Worm (Caenorhabditis elegans) whole organism, late embryonic: Measurements from ENCODE around the gene let-716.

Experiments used
- F13H6.1 ChIP-seq: sonication (generic microtip); optimal IDR thresholded peaks from 2 replicates; lab custom pipeline; 2016; ENCODE audit warnings: missing genetic modification characterization, missing compliant biosample characterization
- K09A11.1 ChIP-seq: sonication (generic microtip); optimal IDR thresholded peaks from 2 replicates; lab custom pipeline; 2017; ENCODE audit warnings: antibody characterized with exemption, mild to moderate bottlenecking, missing genetic modification characterization, missing compliant biosample characterization; ENCODE audit not compliant: insufficient read depth
- T23F11.4 ChIP-seq: fragments of 200-800 bp; sonication (Bioruptor generic); optimal IDR thresholded peaks from 2 replicates; lab custom pipeline; 2018; ENCODE audit warnings: mild to moderate bottlenecking, missing genetic modification characterization, missing compliant biosample characterization
- Y22D7AL.16 ChIP-seq: sonication (generic microtip); optimal IDR thresholded peaks from 2 replicates; lab custom pipeline; 2016; ENCODE audit warnings: missing genetic modification characterization, missing compliant biosample characterization
- ahr-1 ChIP-seq: sonication (generic microtip); optimal IDR thresholded peaks from 2 replicates; lab custom pipeline; 2016; ENCODE audit warnings: missing genetic modification characterization, missing compliant biosample characterization
- ama-1 ChIP-seq: fragments of 150-350 bp; optimal IDR thresholded peaks from 2 replicates; lab custom pipeline; 2014
- ceh-18 ChIP-seq: sonication (generic microtip); optimal IDR thresholded peaks from 2 replicates; lab custom pipeline; 2016; ENCODE audit warnings: missing genetic modification characterization, missing compliant biosample characterization
- ceh-31 ChIP-seq: sonication (generic microtip); optimal IDR thresholded peaks from 2 replicates; lab custom pipeline; 2016; ENCODE audit warnings: missing genetic modification characterization, missing compliant biosample characterization
- ceh-34 ChIP-seq: sonication (generic microtip); optimal IDR thresholded peaks from 2 replicates; lab custom pipeline; 2016; ENCODE audit warnings: mild to moderate bottlenecking, missing genetic modification characterization, missing compliant biosample characterization
- ceh-45 ChIP-seq: fragments of 200-800 bp; sonication (Bioruptor generic); IDR thresholded peaks from 2 replicates; pipeline ENCODE4 v1.3.6; 2022; ENCODE audit warnings: missing genetic modification reagents, missing genetic modification characterization, missing compliant biosample characterization
- ceh-9 ChIP-seq: sonication (generic microtip); optimal IDR thresholded peaks from 2 replicates; lab custom pipeline; 2016; ENCODE audit warnings: mild to moderate bottlenecking, missing genetic modification characterization, inconsistent platforms, missing compliant biosample characterization
- elt-2 ChIP-seq: sonication (generic microtip); optimal IDR thresholded peaks from 2 replicates; lab custom pipeline; 2016; ENCODE audit warnings: missing genetic modification reagents, missing genetic modification characterization, missing compliant biosample characterization
- elt-4 ChIP-seq: sonication (generic microtip); optimal IDR thresholded peaks from 2 replicates; lab custom pipeline; 2016; ENCODE audit warnings: missing genetic modification characterization, missing compliant biosample characterization
- gmeb-2 ChIP-seq: sonication (generic microtip); optimal IDR thresholded peaks from 2 replicates; lab custom pipeline; 2016; ENCODE audit warnings: missing genetic modification characterization, inconsistent platforms, missing compliant biosample characterization
- hlh-13 ChIP-seq: fragments of 200-800 bp; sonication (Bioruptor generic); optimal IDR thresholded peaks from 2 replicates; lab custom pipeline; 2018; ENCODE audit warnings: mild to moderate bottlenecking, missing genetic modification characterization, missing compliant biosample characterization
- hlh-15 ChIP-seq: sonication (generic microtip); optimal IDR thresholded peaks from 2 replicates; lab custom pipeline; 2016; ENCODE audit warnings: missing genetic modification characterization, missing compliant biosample characterization
- hlh-30 ChIP-seq: sonication (generic microtip); optimal IDR thresholded peaks from 2 replicates; lab custom pipeline; 2017; ENCODE audit warnings: antibody characterized with exemption, missing genetic modification characterization, missing compliant biosample characterization; ENCODE audit not compliant: insufficient read depth
- hlh-6 ChIP-seq: sonication (generic microtip); optimal IDR thresholded peaks from 2 replicates; lab custom pipeline; 2016; ENCODE audit warnings: missing genotype, missing genetic modification characterization, missing compliant biosample characterization
- pag-3 ChIP-seq: sonication (generic microtip); optimal IDR thresholded peaks from 2 replicates; lab custom pipeline; 2016; ENCODE audit warnings: missing compliant biosample characterization, missing genetic modification characterization, borderline replicate concordance
- pros-1 ChIP-seq: fragments of 150-350 bp; optimal IDR thresholded peaks from 2 replicates; lab custom pipeline; 2014; ENCODE audit warnings: missing biosample characterization, missing genetic modification reagents, missing genetic modification characterization
- ref-2 ChIP-seq: sonication (generic microtip); optimal IDR thresholded peaks from 2 replicates; lab custom pipeline; 2016; ENCODE audit warnings: missing genetic modification characterization, missing compliant biosample characterization
- rnt-1 ChIP-seq: sonication (generic microtip); optimal IDR thresholded peaks from 2 replicates; lab custom pipeline; 2016; ENCODE audit warnings: missing genetic modification characterization, missing compliant biosample characterization
- sdc-2 ChIP-seq: sonication (generic microtip); optimal IDR thresholded peaks from 2 replicates; lab custom pipeline; 2016; ENCODE audit warnings: missing genotype, missing genetic modification characterization, missing compliant biosample characterization
- sox-4 ChIP-seq: sonication (generic microtip); optimal IDR thresholded peaks from 2 replicates; lab custom pipeline; 2017; ENCODE audit warnings: mild to moderate bottlenecking, missing genetic modification characterization, inconsistent platforms, missing compliant biosample characterization
- syd-9 ChIP-seq: sonication (generic microtip); optimal IDR thresholded peaks from 2 replicates; lab custom pipeline; 2016; ENCODE audit warnings: mild to moderate bottlenecking, missing genetic modification characterization, moderate library complexity, missing compliant biosample characterization
- unc-55 ChIP-seq: sonication (generic microtip); optimal IDR thresholded peaks from 2 replicates; lab custom pipeline; 2017; ENCODE audit warnings: missing biosample characterization, missing genetic modification reagents, missing genetic modification characterization
- ztf-16 ChIP-seq: sonication (generic microtip); optimal IDR thresholded peaks from 2 replicates; lab custom pipeline; 2017; ENCODE audit warnings: missing genetic modification characterization, missing compliant biosample characterization

Gene let-716

ce11 chrIII:6374947-6375415 lies 8.4 kb upstream of the let-716 start, which contains the start of the genes rps-13 and nfx-1 (continued):
- TF ChIP-seq ceh-34 (tag; lab: Kevin White, UChicago) (peak; percentile 43), ref-2 (tag; lab: Kevin White, UChicago) (peak; percentile 35), F13H6.1 (tag; lab: Kevin White, UChicago) (no peak), ceh-31 (tag; lab: Kevin White, UChicago) (peak; percentile 61), K09A11.1 (tag; lab: Kevin White, UChicago) (no peak)

DNA sequence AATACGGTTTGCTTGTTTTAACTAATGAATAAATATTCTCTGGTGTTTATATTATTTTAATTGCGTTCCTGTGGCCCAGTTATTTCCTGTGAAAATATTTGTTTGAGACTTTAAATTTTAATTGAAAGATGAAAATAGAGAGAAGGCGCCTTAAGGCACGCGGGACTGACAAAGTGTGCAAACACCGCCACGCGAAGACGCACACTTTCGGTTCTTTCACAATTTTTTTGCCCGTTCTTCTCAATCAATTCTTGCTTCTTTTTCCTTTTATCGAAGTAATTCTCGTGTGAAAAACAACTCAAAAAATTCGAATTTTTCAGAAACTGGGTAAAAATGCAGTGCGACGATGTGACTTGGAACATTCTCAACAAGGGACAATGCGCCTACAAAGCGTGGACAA lies 4.2 kb upstream of the let-716 start, which contains the start of gene C16A3.6:
Gene C16A3.6 (plus strand): TSS at position 84 of the 400 bp plus-strand sequence.
- TF ChIP-seq ceh-34 (tag; lab: Kevin White, UChicago) (no peak), pros-1 (no peak), hlh-30 (peak; percentile 25), unc-55 (GFP tag; lab: Kevin White, UChicago) (no peak)

DNA sequence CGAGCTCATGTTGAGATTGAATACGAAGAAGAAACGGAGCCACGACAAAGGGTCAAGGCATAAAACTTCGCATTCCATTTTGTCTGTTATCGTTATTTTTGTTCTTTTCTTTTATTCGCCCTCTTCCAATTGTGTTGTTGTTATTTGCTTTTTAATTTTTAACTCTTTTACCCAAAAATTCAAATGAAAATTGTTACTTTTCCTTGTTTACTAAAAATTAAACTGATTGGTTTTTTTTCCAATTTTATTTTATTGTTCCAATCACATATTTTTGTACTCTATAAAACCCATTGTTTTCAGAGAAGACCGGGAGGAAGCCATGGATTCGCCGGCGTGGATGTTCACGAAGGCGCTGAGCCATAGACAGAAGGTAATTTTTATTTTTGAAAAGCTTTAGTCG lies 2.9 kb upstream of the let-716 start, which contains the start of gene C16A3.5:
Gene C16A3.5 (plus strand): TSS at position 301 of the 400 bp plus-strand sequence.
- TF ChIP-seq K09A11.1 (tag; lab: Kevin White, UChicago): no peak
- TF ChIP-seq T23F11.4 (GFP tag; lab: Kevin White, UChicago): no peak
- TF ChIP-seq pag-3: no peak
- no peak for TF ChIP-seq hlh-6 (tag; lab: Kevin White, UChicago)
- no peak for TF ChIP-seq pros-1

- no peak for TF ChIP-seq elt-2 (tag; lab: Kevin White, UChicago)
- TF ChIP-seq ceh-45 (GFP tag; lab: Robert Waterston, UW): no peak
- TF ChIP-seq rnt-1: no peak
- TF ChIP-seq sox-4 (tag; lab: Kevin White, UChicago): no peak
- no peak for TF ChIP-seq gmeb-2 (tag; lab: Kevin White, UChicago)
Observed at ce11 chrIII:6381584-6382391, 1.6 kb upstream of the let-716 start, which contains the start of gene znf-622. TSS of gene znf-622 (plus strand) at chrIII:6381634.

- TF ChIP-seq ceh-34 (tag; lab: Kevin White, UChicago): no peak
- no peak for TF ChIP-seq ahr-1
- no peak for TF ChIP-seq hlh-15 (tag; lab: Kevin White, UChicago)
Observed at ce11 chrIII:6389533-6389932, 6.2 kb downstream of the let-716 start, which contains the start of gene C16A3.2. TSS of gene C16A3.2 (plus strand) at chrIII:6389833.

DNA sequence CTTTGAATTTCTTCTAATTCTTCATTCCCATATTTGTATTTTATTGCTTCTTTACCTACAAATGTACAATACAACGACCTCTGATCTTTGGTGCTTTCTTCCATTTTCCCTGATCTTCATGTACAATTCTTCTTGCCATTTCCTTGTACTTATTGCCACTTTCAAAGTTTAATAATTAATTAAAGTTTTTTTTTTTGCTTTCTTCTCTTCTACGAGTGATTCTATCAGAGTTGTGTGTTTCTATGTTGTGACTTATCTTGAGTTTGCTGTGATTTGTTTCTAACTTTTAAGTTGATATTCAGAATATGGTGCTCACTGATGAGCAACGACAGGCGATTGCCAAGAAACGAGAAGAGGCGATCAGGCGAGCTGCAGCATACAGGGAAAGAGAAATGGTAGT lies 7.3 kb downstream of the let-716 start, which contains the start of gene smrc-1:
Gene smrc-1 (plus strand): TSS at position 301 of the 400 bp plus-strand sequence.
- TF ChIP-seq sox-4 (tag; lab: Kevin White, UChicago): no peak
- no peak for TF ChIP-seq syd-9 (tag; lab: Kevin White, UChicago)
- no peak for TF ChIP-seq ref-2 (tag; lab: Kevin White, UChicago)
- no peak for TF ChIP-seq elt-2 (tag; lab: Kevin White, UChicago)
- TF ChIP-seq rnt-1: no peak
- TF ChIP-seq K09A11.1 (tag; lab: Kevin White, UChicago): no peak
- TF ChIP-seq pag-3: no peak
- TF ChIP-seq ceh-9 (tag; lab: Kevin White, UChicago): no peak
- no peak for TF ChIP-seq elt-4 (tag; lab: Kevin White, UChicago)
- TF ChIP-seq sdc-2 (tag; lab: Kevin White, UChicago): no peak
- TF ChIP-seq ceh-18 (tag; lab: Kevin White, UChicago): no peak
- no peak for TF ChIP-seq hlh-13 (GFP tag; lab: Kevin White, UChicago)
- no peak for TF ChIP-seq Y22D7AL.16 (tag; lab: Kevin White, UChicago)
- no peak for TF ChIP-seq ama-1 (lab: Kevin White, UChicago)
- TF ChIP-seq ztf-16: no peak
